Fruit fly (Drosophila melanogaster): ENCODE measurements around the gene Tak1.
A peak's percentile ranks its signal among the peaks of the same experiment; 100 is the strongest.
"Not testable (repeated sequence)": the region's sequence is repeated elsewhere in the genome, so short reads cannot be mapped to it uniquely, and the experiment has no call there.

Gene Tak1

dm6 chrX:20524754-20525236 lies at the start of gene Tak1:
TSS of gene Tak1 (minus strand) at chrX:20524928.
- TF ChIP-seq Myc (optimal IDR thresholded peaks at IDR 0.05), result peak; percentile 80
- peak; percentile 66 for TF ChIP-seq Hr83 (GFP tag; optimal IDR thresholded peaks at IDR 0.05; ENCODE audit: poor library complexity, severe bottlenecking)
- TF ChIP-seq fru (GFP tag; optimal IDR thresholded peaks at IDR 0.05), result peak; percentile 40
- TF ChIP-seq h (GFP tag; optimal IDR thresholded peaks at IDR 0.05), result peak; percentile 44
- no peak for TF ChIP-seq Sp1 (GFP tag; optimal IDR thresholded peaks at IDR 0.05)
- peak; percentile 65 for TF ChIP-seq Hnf4 (GFP tag; optimal IDR thresholded peaks at IDR 0.05)
- no peak for TF ChIP-seq Abd-B (GFP tag; optimal IDR thresholded peaks at IDR 0.05)
- TF ChIP-seq psq (GFP tag; optimal IDR thresholded peaks at IDR 0.05), result peak; percentile 43
- peak; percentile 82 for TF ChIP-seq Dif (GFP tag; optimal IDR thresholded peaks at IDR 0.05; ENCODE audit: partially characterized antibody)
- TF ChIP-seq Vsx2 (GFP tag; optimal IDR thresholded peaks at IDR 0.05; ENCODE audit: partially characterized antibody), result peak; percentile 95
- TF ChIP-seq Mio (GFP tag; optimal IDR thresholded peaks at IDR 0.05), result no peak
- TF ChIP-seq dl (GFP tag; optimal IDR thresholded peaks at IDR 0.05; ENCODE audit: insufficient read depth in 1 of 2, partially characterized antibody in 2 of 2), result peak in 1 of 2 experiments; percentile 55
- peak; percentile 43 for TF ChIP-seq rgr (GFP tag; optimal IDR thresholded peaks at IDR 0.05)
- no peak for TF ChIP-seq Rel (GFP tag; optimal IDR thresholded peaks at IDR 0.05)
- TF ChIP-seq Rel (tag; optimal IDR thresholded peaks at IDR 0.05), result no peak
- TF ChIP-seq brk (GFP tag; optimal IDR thresholded peaks at IDR 0.05), result no peak
- no peak for TF ChIP-seq CG32264 (GFP tag; optimal IDR thresholded peaks at IDR 0.05)
- no peak for TF ChIP-seq sage (GFP tag; optimal IDR thresholded peaks at IDR 0.05)
- TF ChIP-seq N (GFP tag; optimal IDR thresholded peaks at IDR 0.05), result no peak
- peak; percentile 27 for TF ChIP-seq tai (GFP tag; optimal IDR thresholded peaks at IDR 0.05)
- TF ChIP-seq ey (GFP tag; optimal IDR thresholded peaks at IDR 0.05), result peak; percentile 37
- no peak for TF ChIP-seq Hr78 (GFP tag; optimal IDR thresholded peaks at IDR 0.05)
- peak; percentile 27 for TF ChIP-seq OdsH (GFP tag; optimal IDR thresholded peaks at IDR 0.05)
- peak; percentile 53 for TF ChIP-seq HLH106 (tag; optimal IDR thresholded peaks at IDR 0.05)
- no peak for TF ChIP-seq GATAd (GFP tag; optimal IDR thresholded peaks at IDR 0.05)
- no peak for TF ChIP-seq CrebA (GFP tag; optimal IDR thresholded peaks at IDR 0.05; ENCODE audit: borderline replicate concordance)
- peak in 1 of 2 experiments; percentile 70 for TF ChIP-seq foxo (GFP tag; optimal IDR thresholded peaks at IDR 0.05)
- no peak for TF ChIP-seq pan (optimal IDR thresholded peaks at IDR 0.05)
- TF ChIP-seq CG9705 (GFP tag; optimal IDR thresholded peaks at IDR 0.05), result peak; percentile 42
- TF ChIP-seq Jra (GFP tag; optimal IDR thresholded peaks at IDR 0.05), result peak; percentile 23
- peak; percentile 14 for TF ChIP-seq dmrt93B (GFP tag; optimal IDR thresholded peaks at IDR 0.05)
- no peak for TF ChIP-seq woc (GFP tag; optimal IDR thresholded peaks at IDR 0.05)
- TF ChIP-seq Dfd (GFP tag; optimal IDR thresholded peaks at IDR 0.05), result no peak
- TF ChIP-seq dsf (GFP tag; optimal IDR thresholded peaks at IDR 0.05; ENCODE audit: borderline replicate concordance), result no peak
- no peak for TF ChIP-seq jim (GFP tag; optimal IDR thresholded peaks at IDR 0.05)
- no peak for TF ChIP-seq usp (GFP tag; optimal IDR thresholded peaks at IDR 0.05)
- peak; percentile 11 for TF ChIP-seq sv (GFP tag; optimal IDR thresholded peaks at IDR 0.05)
- peak; percentile 36 for TF ChIP-seq br (GFP tag; optimal IDR thresholded peaks at IDR 0.05)
- no peak for TF ChIP-seq lola (GFP tag; optimal IDR thresholded peaks at IDR 0.05)

- TF ChIP-seq woc, dmrt93B, sv (GFP tag; optimal IDR thresholded peaks at IDR 0.05): not testable (repeated sequence)
Observed at dm6 chrX:20573982-20574381, 49.3 kb upstream of the Tak1 start, which contains the start of gene CG42580. TSS of gene CG42580 (plus strand) at chrX:20574282.

dm6 chrX:20559582-20559981 lies 34.9 kb upstream of the Tak1 start:
- TF ChIP-seq Dif (GFP tag; optimal IDR thresholded peaks at IDR 0.05; ENCODE audit: partially characterized antibody), result no peak
- TF ChIP-seq CrebA (GFP tag; optimal IDR thresholded peaks at IDR 0.05; ENCODE audit: borderline replicate concordance), result no peak
- no peak for TF ChIP-seq Vsx2 (GFP tag; optimal IDR thresholded peaks at IDR 0.05; ENCODE audit: partially characterized antibody)
- no peak for TF ChIP-seq Hnf4 (GFP tag; optimal IDR thresholded peaks at IDR 0.05)
- TF ChIP-seq pan (optimal IDR thresholded peaks at IDR 0.05), result no peak
- TF ChIP-seq Hr78 (GFP tag; optimal IDR thresholded peaks at IDR 0.05), result no peak
- TF ChIP-seq Mio (GFP tag; optimal IDR thresholded peaks at IDR 0.05), result no peak
- TF ChIP-seq CG9705 (GFP tag; optimal IDR thresholded peaks at IDR 0.05), result no peak
- no peak for TF ChIP-seq jim (GFP tag; optimal IDR thresholded peaks at IDR 0.05)
- no peak for TF ChIP-seq dl (GFP tag; optimal IDR thresholded peaks at IDR 0.05; ENCODE audit: insufficient read depth in 1 of 2, partially characterized antibody in 2 of 2)
- TF ChIP-seq foxo (GFP tag; optimal IDR thresholded peaks at IDR 0.05), result no peak
- no peak for TF ChIP-seq sv (GFP tag; optimal IDR thresholded peaks at IDR 0.05)
- TF ChIP-seq Myc (optimal IDR thresholded peaks at IDR 0.05), result no peak
